Fruit fly (Drosophila melanogaster) whole organism, embryonic: ENCODE measurements around the gene fru.

ENCODE experiments used
- Ada2b ChIP-seq: fragments of 200-800 bp; sonication (Bioruptor generic); IDR thresholded peaks from 2 replicates; pipeline ENCODE4 v1.3.6; 2022; ENCODE audit warnings: missing biosample characterization, missing genetic modification characterization
- Bdp1 ChIP-seq: fragments of 200-800 bp; sonication (Bioruptor generic); optimal IDR thresholded peaks from 3 replicates; lab custom pipeline; 2016; ENCODE audit warnings: missing biosample characterization, missing genetic modification characterization
- CG10654 ChIP-seq: fragments of 200-800 bp; sonication (Bioruptor generic); optimal IDR thresholded peaks from 2 replicates; lab custom pipeline; 2016; ENCODE audit warnings: missing biosample characterization, missing genetic modification characterization
- CG11247 ChIP-seq: fragments of 200-800 bp; sonication (Bioruptor generic); IDR thresholded peaks from 2 replicates; pipeline ENCODE4 v1.3.6; 2022; ENCODE audit warnings: missing biosample characterization, missing genetic modification characterization
- CG12104 ChIP-seq: fragments of 200-800 bp; sonication (Bioruptor generic); optimal IDR thresholded peaks from 3 replicates; lab custom pipeline; 2016; ENCODE audit warnings: missing biosample characterization, missing genetic modification characterization
- CG13775 ChIP-seq: fragments of 200-800 bp; sonication (Bioruptor generic); optimal IDR thresholded peaks from 3 replicates; lab custom pipeline; 2017; ENCODE audit warnings: missing biosample characterization, mild to moderate bottlenecking, missing genetic modification characterization
- CG1603 ChIP-seq: fragments of 200-800 bp; sonication (Bioruptor generic); optimal IDR thresholded peaks from 2 replicates; lab custom pipeline; 2019; ENCODE audit warnings: missing biosample characterization, mild to moderate bottlenecking, missing genetic modification characterization, moderate library complexity
- CG18262 ChIP-seq: fragments of 200-800 bp; optimal IDR thresholded peaks from 3 replicates; lab custom pipeline; 2019; ENCODE audit warnings: missing biosample characterization, mild to moderate bottlenecking, missing genetic modification characterization, moderate library complexity
- CG3281 ChIP-seq: fragments of 200-800 bp; sonication (Bioruptor generic); optimal IDR thresholded peaks from 3 replicates; lab custom pipeline; 2017; ENCODE audit warnings: missing biosample characterization, mild to moderate bottlenecking, missing genetic modification characterization
- CG33557 ChIP-seq: fragments of 200-800 bp; sonication (Bioruptor generic); optimal IDR thresholded peaks from 2 replicates; lab custom pipeline; 2019; ENCODE audit warnings: missing biosample characterization, mild to moderate bottlenecking, missing genetic modification characterization, moderate library complexity
- CG3726 ChIP-seq: fragments of 200-800 bp; sonication (Bioruptor generic); IDR thresholded peaks from 3 replicates; pipeline ENCODE4, ENCODE4 v1.3.6; 2022; ENCODE audit warnings: missing biosample characterization, missing genetic modification characterization
- CG3847 ChIP-seq: fragments of 200-800 bp; sonication (Bioruptor generic); IDR thresholded peaks from 2 replicates; pipeline ENCODE4 v1.3.6; 2022; ENCODE audit warnings: missing biosample characterization, missing genetic modification characterization
- CG3995 ChIP-seq: fragments of 200-800 bp; sonication (Bioruptor generic); optimal IDR thresholded peaks from 3 replicates; lab custom pipeline; 2016; ENCODE audit warnings: missing biosample characterization, missing genetic modification characterization
- CG6272 ChIP-seq: fragments of 200-800 bp; sonication (Bioruptor generic); IDR thresholded peaks from 2 replicates; pipeline ENCODE4 v1.3.6; 2022; ENCODE audit warnings: missing biosample characterization, missing genetic modification characterization
- CG6689 ChIP-seq: fragments of 200-800 bp; sonication (Bioruptor generic); IDR thresholded peaks from 2 replicates; pipeline ENCODE4 v1.3.6; 2022; ENCODE audit warnings: missing biosample characterization, missing genetic modification characterization
- CG7987 ChIP-seq: fragments of 200-800 bp; sonication (Bioruptor generic); optimal IDR thresholded peaks from 2 replicates; lab custom pipeline; 2018; ENCODE audit warnings: missing biosample characterization, mild to moderate bottlenecking, missing genetic modification characterization, moderate library complexity
- CG8089 ChIP-seq: fragments of 200-800 bp; sonication (Bioruptor generic); optimal IDR thresholded peaks from 3 replicates; lab custom pipeline; 2016; ENCODE audit warnings: missing biosample characterization, missing genetic modification characterization
- CG8765 ChIP-seq: fragments of 200-800 bp; sonication (Bioruptor generic); IDR thresholded peaks from 2 replicates; pipeline ENCODE4 v1.3.6; 2022; ENCODE audit warnings: missing biosample characterization, missing genetic modification characterization
- CG9215 ChIP-seq: fragments of 200-800 bp; sonication (Bioruptor generic); IDR thresholded peaks from 2 replicates; pipeline ENCODE4 v1.3.6; 2022; ENCODE audit warnings: missing biosample characterization, missing genetic modification characterization
- CG9932 ChIP-seq: fragments of 200-800 bp; sonication (Bioruptor generic); IDR thresholded peaks from 2 replicates; pipeline ENCODE4 v1.3.6; 2022; ENCODE audit warnings: missing biosample characterization, missing genetic modification characterization
- CkIIα-i1 ChIP-seq: fragments of 200-800 bp; sonication (Bioruptor generic); IDR thresholded peaks from 2 replicates; pipeline ENCODE4 v1.3.6; 2022; ENCODE audit warnings: missing biosample characterization, missing genetic modification characterization
- Dbx ChIP-seq: fragments of 200-800 bp; sonication (Bioruptor generic); IDR thresholded peaks from 3 replicates; pipeline ENCODE4 v1.3.6; 2022; ENCODE audit warnings: missing biosample characterization, missing genetic modification characterization
- ERR ChIP-seq: fragments of 200-800 bp; sonication (Bioruptor generic); optimal IDR thresholded peaks from 2 replicates; lab custom pipeline; 2016; ENCODE audit warnings: missing biosample characterization, missing genetic modification characterization
- Eip74EF ChIP-seq, 2 experiments: fragments of 200-800 bp in 1 of 2; fragments of >200 bp in 1 of 2; sonication (Bioruptor generic) in 1 of 2; optimal IDR thresholded peaks; 2 replicates each; lab custom pipeline; 2017 to 2019; ENCODE audit warnings: missing biosample characterization in 2 of 2, missing genetic modification characterization in 2 of 2, mild to moderate bottlenecking in 1 of 2, moderate library complexity in 1 of 2
- HLH4C ChIP-seq: fragments of 200-800 bp; sonication (Bioruptor generic); IDR thresholded peaks from 3 replicates; pipeline ENCODE4 v1.3.6; 2022; ENCODE audit warnings: missing biosample characterization, missing genetic modification characterization; ENCODE audit not compliant: partially characterized antibody
- Hey ChIP-seq: fragments of 200-800 bp; sonication (Bioruptor generic); optimal IDR thresholded peaks from 3 replicates; lab custom pipeline; 2018; ENCODE audit warnings: missing biosample characterization, mild to moderate bottlenecking, missing genetic modification characterization
- HmgZ ChIP-seq: fragments of 200-800 bp; sonication (Bioruptor generic); optimal IDR thresholded peaks from 2 replicates; lab custom pipeline; 2018; ENCODE audit warnings: missing biosample characterization, mild to moderate bottlenecking, missing genetic modification characterization
- Max ChIP-seq: fragments of 200-800 bp; sonication (Bioruptor generic); optimal IDR thresholded peaks from 2 replicates; lab custom pipeline; 2016; ENCODE audit warnings: missing biosample characterization, mild to moderate bottlenecking, missing genetic modification characterization
- Nf-YA ChIP-seq: fragments of 200-800 bp; sonication (Bioruptor generic); IDR thresholded peaks from 2 replicates; pipeline ENCODE4 v1.3.6; 2022; ENCODE audit warnings: missing biosample characterization, missing genetic modification characterization
- NfI ChIP-seq: fragments of 200-800 bp; sonication (Bioruptor generic); optimal IDR thresholded peaks from 3 replicates; lab custom pipeline; 2018; ENCODE audit warnings: missing biosample characterization, mild to moderate bottlenecking, missing genetic modification characterization, moderate library complexity
- Ptx1 ChIP-seq: fragments of 200-800 bp; sonication (Bioruptor generic); IDR thresholded peaks from 2 replicates; pipeline ENCODE4 v1.3.6; 2022; ENCODE audit warnings: missing biosample characterization, missing genetic modification characterization
- Sin3A ChIP-seq: fragments of >200 bp; optimal IDR thresholded peaks from 2 replicates; lab custom pipeline; 2018
- Ssrp ChIP-seq: fragments of 200-800 bp; sonication (Bioruptor generic); optimal IDR thresholded peaks from 2 replicates; lab custom pipeline; 2018; ENCODE audit warnings: missing biosample characterization, mild to moderate bottlenecking, missing genetic modification characterization, moderate library complexity
- Tbp ChIP-seq: fragments of >200 bp; optimal IDR thresholded peaks from 2 replicates; lab custom pipeline; 2018; ENCODE audit warnings: missing biosample characterization, missing genetic modification characterization
- Xrp1 ChIP-seq: fragments of 200-800 bp; sonication (Bioruptor generic); IDR thresholded peaks from 2 replicates; pipeline ENCODE4 v1.3.6; 2022; ENCODE audit warnings: missing biosample characterization, missing genetic modification characterization
- cg ChIP-seq: fragments of 200-800 bp; sonication (Bioruptor generic); optimal IDR thresholded peaks from 3 replicates; lab custom pipeline; 2019; ENCODE audit warnings: missing biosample characterization, mild to moderate bottlenecking, missing genetic modification characterization, moderate library complexity
- dmrt99B ChIP-seq: fragments of 200-800 bp; sonication (Bioruptor generic); optimal IDR thresholded peaks from 2 replicates; lab custom pipeline; 2018; ENCODE audit warnings: missing biosample characterization, mild to moderate bottlenecking, missing genetic modification characterization, moderate library complexity
- fd3F ChIP-seq: fragments of 200-800 bp; sonication (Bioruptor generic); optimal IDR thresholded peaks from 2 replicates; lab custom pipeline; 2018; ENCODE audit warnings: missing biosample characterization, mild to moderate bottlenecking, missing genetic modification characterization, moderate library complexity
- fru ChIP-seq: fragments of >200 bp; optimal IDR thresholded peaks from 2 replicates; lab custom pipeline; 2017
- gcm2 ChIP-seq: fragments of 200-800 bp; sonication (Bioruptor generic); optimal IDR thresholded peaks from 2 replicates; lab custom pipeline; 2016; ENCODE audit warnings: missing biosample characterization, missing genetic modification characterization
- gsb ChIP-seq: fragments of 200-800 bp; sonication (Bioruptor generic); IDR thresholded peaks from 2 replicates; pipeline ENCODE4 v1.3.6; 2022; ENCODE audit warnings: missing biosample characterization, missing genetic modification characterization
- her ChIP-seq: fragments of 200-800 bp; sonication (Bioruptor generic); optimal IDR thresholded peaks from 2 replicates; lab custom pipeline; 2016; ENCODE audit warnings: missing biosample characterization, missing genetic modification characterization
- ken ChIP-seq: fragments of 200-800 bp; sonication (Bioruptor generic); IDR thresholded peaks from 3 replicates; pipeline ENCODE4 v1.3.6; 2022; ENCODE audit warnings: missing biosample characterization, missing genetic modification characterization
- lov ChIP-seq, 2 experiments: fragments of 200-800 bp in 1 of 2; fragments of >200 bp in 1 of 2; sonication (Bioruptor generic) in 1 of 2; IDR thresholded peaks in 1 of 2; optimal IDR thresholded peaks in 1 of 2; 2 replicates in 1 of 2; 3 replicates in 1 of 2; pipeline versions ENCODE4 v1.3.6 to Lab custom; 2017 to 2022; ENCODE audit warnings: missing biosample characterization in 1 of 2, missing genetic modification characterization in 1 of 2
- nau ChIP-seq: fragments of 200-800 bp; sonication (Bioruptor generic); optimal IDR thresholded peaks from 3 replicates; lab custom pipeline; 2017; ENCODE audit warnings: missing biosample characterization, mild to moderate bottlenecking, missing genetic modification characterization, missing genetic modification reagents
- org-1 ChIP-seq: fragments of 200-800 bp; sonication (Bioruptor generic); optimal IDR thresholded peaks from 2 replicates; lab custom pipeline; 2017; ENCODE audit warnings: missing biosample characterization, missing genetic modification characterization
- schlank ChIP-seq: fragments of 200-800 bp; sonication (Bioruptor generic); optimal IDR thresholded peaks from 2 replicates; lab custom pipeline; 2018; ENCODE audit warnings: missing biosample characterization, mild to moderate bottlenecking, missing genetic modification characterization
- sd ChIP-seq: fragments of 200-800 bp; sonication (Bioruptor generic); optimal IDR thresholded peaks from 3 replicates; lab custom pipeline; 2018; ENCODE audit warnings: missing biosample characterization, mild to moderate bottlenecking, missing genetic modification characterization, moderate library complexity
- sens-2 ChIP-seq: fragments of 200-800 bp; sonication (Bioruptor generic); IDR thresholded peaks from 2 replicates; pipeline ENCODE4 v1.3.6; 2022; ENCODE audit warnings: missing biosample characterization, missing genetic modification characterization
- sima ChIP-seq: fragments of 200-800 bp; sonication (Bioruptor generic); optimal IDR thresholded peaks from 2 replicates; lab custom pipeline; 2016; ENCODE audit warnings: missing biosample characterization, missing genetic modification characterization
- tio ChIP-seq: fragments of 200-800 bp; sonication (Bioruptor generic); optimal IDR thresholded peaks from 2 replicates; lab custom pipeline; 2017; ENCODE audit warnings: missing biosample characterization, missing genetic modification characterization, inconsistent platforms
- tup ChIP-seq: fragments of 200-800 bp; sonication (Bioruptor generic); optimal IDR thresholded peaks from 2 replicates; lab custom pipeline; 2016; ENCODE audit warnings: missing biosample characterization, mild to moderate bottlenecking, missing genetic modification characterization, moderate library complexity

Gene fru

dm6 chr3R:18585259-18585858 lies 40.0 kb upstream of the fru start (continued):
- no peak for TF ChIP-seq Ada2b
- TF ChIP-seq fd3F (GFP tag; lab: Kevin White, UChicago): no peak
- no peak for TF ChIP-seq tup (GFP tag; lab: Kevin White, UChicago)
- TF ChIP-seq Hey: no peak
- TF ChIP-seq NfI (GFP tag; lab: Kevin White, UChicago): peak; percentile 23
- no peak for TF ChIP-seq CG13775 (GFP tag; lab: Kevin White, UChicago)
- TF ChIP-seq Dbx (GFP tag; lab: Robert Waterston, UW): peak; percentile 26; the same call in 1 of the 3 replicates
- 0 out of 3 replicates have a peak, but pooled peaks have one; percentile 24 for TF ChIP-seq ken (GFP tag; lab: Robert Waterston, UW)
- no peak for TF ChIP-seq lov (optimal IDR thresholded peaks at IDR 0.05; lab: Kevin White, UChicago)
- no peak for TF ChIP-seq lov (GFP tag; IDR thresholded peaks at IDR 0.05; lab: Robert Waterston, UW)
- no peak for TF ChIP-seq CG9932 (GFP tag; lab: Robert Waterston, UW)
- no peak for TF ChIP-seq CG10654 (GFP tag; lab: Kevin White, UChicago)
- TF ChIP-seq schlank (tag; lab: Kevin White, UChicago): peak; percentile 11
- no peak for TF ChIP-seq Ptx1
- TF ChIP-seq CG18262: no peak
- TF ChIP-seq HLH4C: peak; percentile 74
- TF ChIP-seq CG7987: peak; percentile 52
- peak; percentile 82 for TF ChIP-seq CG3995 (GFP tag; lab: Kevin White, UChicago)
- TF ChIP-seq CG8089: no peak
- TF ChIP-seq CG8765 (GFP tag; lab: Robert Waterston, UW): no peak
- no peak for TF ChIP-seq dmrt99B (tag; lab: Kevin White, UChicago)
- no peak for TF ChIP-seq Sin3A (lab: Kevin White, UChicago)
- TF ChIP-seq CG3726 (GFP tag; lab: Robert Waterston, UW): no peak
- no peak for TF ChIP-seq org-1 (GFP tag; lab: Kevin White, UChicago)
- no peak for TF ChIP-seq her (GFP tag; lab: Kevin White, UChicago)
- TF ChIP-seq Eip74EF (GFP tag; optimal IDR thresholded peaks at IDR 0.05; lab: Kevin White, UChicago): no peak
- no peak for TF ChIP-seq gcm2 (GFP tag; lab: Kevin White, UChicago)
- TF ChIP-seq Tbp (GFP tag; lab: Kevin White, UChicago): no peak
- TF ChIP-seq CG6689 (GFP tag; lab: Robert Waterston, UW): no peak
- no peak for TF ChIP-seq Ssrp (tag; lab: Kevin White, UChicago)
- TF ChIP-seq nau (GFP tag; lab: Kevin White, UChicago): no peak
- TF ChIP-seq CG6272: no peak
- TF ChIP-seq tio: no peak
- TF ChIP-seq CG12104 (GFP tag; lab: Kevin White, UChicago): no peak
- TF ChIP-seq CkIIα-i1 (GFP tag; lab: Robert Waterston, UW): no peak
- no peak for TF ChIP-seq CG33557 (GFP tag; lab: Kevin White, UChicago)
- no peak for TF ChIP-seq CG1603
- TF ChIP-seq Max (GFP tag; lab: Kevin White, UChicago): no peak
- TF ChIP-seq Nf-YA (GFP tag; lab: Robert Waterston, UW): no peak
- peak; percentile 4 for TF ChIP-seq CG3281
- TF ChIP-seq CG11247: no peak
- no peak for TF ChIP-seq ERR (GFP tag; lab: Kevin White, UChicago)
- no peak for TF ChIP-seq CG9215 (GFP tag; lab: Robert Waterston, UW)
- no peak for TF ChIP-seq CG3847 (GFP tag; lab: Robert Waterston, UW)
- TF ChIP-seq sd (tag; lab: Kevin White, UChicago): peak; percentile 82
- peak; percentile 18 for TF ChIP-seq HmgZ (tag; lab: Kevin White, UChicago)
- TF ChIP-seq sens-2 (GFP tag; lab: Robert Waterston, UW): no peak
- TF ChIP-seq Xrp1 (GFP tag; lab: Robert Waterston, UW): no peak
- TF ChIP-seq fru (lab: Kevin White, UChicago): no peak
- TF ChIP-seq cg: peak; percentile 20
- TF ChIP-seq gsb (GFP tag; lab: Robert Waterston, UW): no peak
- TF ChIP-seq sima (GFP tag; lab: Kevin White, UChicago): no peak
- no peak for TF ChIP-seq Bdp1 (GFP tag; lab: Kevin White, UChicago)
